Worm (Caenorhabditis elegans): ENCODE measurements around the gene twk-5.
"Not testable (repeated sequence)": the region's sequence is repeated elsewhere in the genome, so short reads cannot be mapped to it uniquely, and the experiment has no call there.

The twk-5 gene

DNA sequence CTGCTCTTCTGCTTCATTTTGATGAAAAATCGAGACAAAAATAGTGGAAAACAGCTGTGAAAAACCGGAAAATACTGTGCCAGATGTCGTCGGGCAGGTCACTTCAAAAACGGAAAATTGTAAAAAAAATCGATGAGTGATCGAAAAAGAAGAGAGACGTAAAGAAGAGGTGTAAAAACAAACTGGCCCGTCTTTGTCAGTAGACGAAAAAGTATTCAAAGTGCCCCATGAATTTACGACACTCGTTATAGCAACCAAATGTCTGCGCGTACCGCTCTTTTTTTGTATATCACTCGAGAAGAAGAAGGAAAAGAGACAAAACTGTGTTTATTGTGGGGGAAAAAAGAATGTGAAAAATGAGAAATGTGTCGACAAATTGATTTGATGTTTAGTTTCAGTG lies at the start of gene twk-5:
Gene twk-5, minus strand, starts transcription at position 101 of the 400 bp plus-strand sequence.
- TF ChIP-seq unc-62 (GFP tag; optimal IDR thresholded peaks at IDR 0.05): no peak

DNA sequence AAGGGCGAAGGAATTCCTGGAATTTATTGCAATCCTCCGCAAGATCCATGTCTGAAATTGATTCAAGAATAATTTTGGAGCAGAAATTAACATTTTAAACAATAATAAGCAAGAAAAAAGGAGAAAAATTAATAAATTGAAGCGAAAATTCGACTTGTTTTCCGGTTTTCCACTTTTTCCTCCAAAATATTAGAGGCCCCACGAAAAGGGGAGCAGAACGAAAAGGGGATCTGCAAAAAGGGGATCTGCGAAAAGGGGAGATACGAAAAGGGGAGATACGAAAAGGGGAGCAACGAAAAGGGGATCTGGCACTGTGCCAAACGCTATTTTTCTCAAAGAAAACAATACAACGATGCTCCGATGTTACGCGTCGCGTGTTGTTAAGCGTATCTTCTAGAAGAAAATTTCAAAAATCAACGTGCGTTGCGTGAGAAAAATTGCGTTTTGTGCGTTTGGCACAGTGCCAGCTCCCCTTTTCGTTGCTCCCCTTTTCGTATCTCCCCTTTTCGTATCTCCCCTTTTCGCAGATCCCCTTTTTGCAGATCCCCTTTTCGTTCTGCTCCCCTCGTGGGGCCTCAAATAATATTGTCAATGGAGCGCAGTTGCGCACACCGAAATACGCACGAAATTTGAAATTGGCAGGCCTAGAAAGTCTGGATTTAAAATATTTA lies 49.5 kb upstream of the twk-5 start, which contains the start of gene Y62F5A.12:
Gene Y62F5A.12, minus strand, starts transcription at position 51 of the 671 bp plus-strand sequence.
- not testable (repeated sequence) for TF ChIP-seq unc-62 (GFP tag; optimal IDR thresholded peaks at IDR 0.05)

- no peak for TF ChIP-seq unc-62 (GFP tag; optimal IDR thresholded peaks at IDR 0.05)
Observed at ce11 chrII:11533716-11534115, 48.6 kb upstream of the twk-5 start, which contains the start of gene mdt-8. Gene mdt-8 (minus strand): TSS chrII:11533816.

DNA sequence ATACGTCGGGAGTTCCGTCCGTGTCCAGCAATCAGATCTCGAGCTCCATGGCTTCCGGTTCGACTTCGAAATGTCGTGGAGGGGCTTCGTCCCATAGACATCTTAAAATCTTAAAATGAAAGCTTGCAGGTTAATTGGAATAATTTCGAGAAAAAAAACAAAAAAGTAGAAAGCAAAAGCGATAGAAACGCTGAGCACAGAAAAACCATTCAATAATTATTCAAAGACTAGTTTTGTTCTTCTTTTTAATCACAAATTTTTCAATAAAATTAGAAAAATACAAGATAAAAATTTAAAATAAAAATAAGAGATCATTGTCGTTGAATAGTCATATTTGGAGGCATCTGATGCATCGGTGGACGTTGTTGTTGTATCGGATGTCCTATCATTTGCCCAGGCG lies 41.9 kb upstream of the twk-5 start, which contains the start of gene age-1:
Gene age-1, minus strand, starts transcription at position 101 of the 400 bp plus-strand sequence.
- no peak for TF ChIP-seq unc-62 (GFP tag; optimal IDR thresholded peaks at IDR 0.05)

DNA sequence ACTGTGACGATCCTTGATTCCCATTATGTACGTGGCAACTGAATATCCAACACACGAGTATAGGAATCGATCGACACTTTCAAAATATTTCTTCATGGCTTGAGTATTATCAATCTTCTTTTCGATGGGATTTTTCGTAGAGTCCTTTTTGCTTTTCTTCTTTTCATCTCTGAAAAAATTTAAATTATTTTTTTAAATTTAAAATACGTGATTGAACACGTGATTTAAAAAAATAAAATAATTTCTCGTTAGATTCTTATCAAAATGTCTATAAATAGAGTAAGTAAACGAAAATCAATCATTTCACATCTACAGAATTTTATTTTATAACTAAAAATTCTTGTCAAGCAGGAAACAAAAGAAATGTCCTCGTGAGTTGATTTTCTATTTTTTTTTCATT lies 36.2 kb upstream of the twk-5 start, which contains the start of gene Y62F5A.10:
Gene Y62F5A.10, plus strand, starts transcription at position 301 of the 400 bp plus-strand sequence.
- TF ChIP-seq unc-62 (GFP tag; optimal IDR thresholded peaks at IDR 0.05): no peak

ce11 chrII:11518184-11518583 lies 33.1 kb upstream of the twk-5 start, which contains the start of gene B0334.10:
Gene B0334.10 (plus strand): TSS chrII:11518484.
- TF ChIP-seq unc-62 (GFP tag; optimal IDR thresholded peaks at IDR 0.05): no peak

- no peak for TF ChIP-seq unc-62 (GFP tag; optimal IDR thresholded peaks at IDR 0.05)
Observed at ce11 chrII:11514775-11515174, 29.7 kb upstream of the twk-5 start, which contains the start of gene srh-44. Gene srh-44 (plus strand): TSS chrII:11515075.

- no peak for TF ChIP-seq unc-62 (GFP tag; optimal IDR thresholded peaks at IDR 0.05)
Observed at ce11 chrII:11512921-11513320, 27.8 kb upstream of the twk-5 start.

ce11 chrII:11510373-11510772 lies 25.3 kb upstream of the twk-5 start, which contains the start of gene npr-41:
Gene npr-41 (plus strand): TSS chrII:11510673.
- no peak for TF ChIP-seq unc-62 (GFP tag; optimal IDR thresholded peaks at IDR 0.05)

ce11 chrII:11503761-11504160 lies 18.7 kb upstream of the twk-5 start:
- TF ChIP-seq unc-62 (GFP tag; optimal IDR thresholded peaks at IDR 0.05): no peak

DNA sequence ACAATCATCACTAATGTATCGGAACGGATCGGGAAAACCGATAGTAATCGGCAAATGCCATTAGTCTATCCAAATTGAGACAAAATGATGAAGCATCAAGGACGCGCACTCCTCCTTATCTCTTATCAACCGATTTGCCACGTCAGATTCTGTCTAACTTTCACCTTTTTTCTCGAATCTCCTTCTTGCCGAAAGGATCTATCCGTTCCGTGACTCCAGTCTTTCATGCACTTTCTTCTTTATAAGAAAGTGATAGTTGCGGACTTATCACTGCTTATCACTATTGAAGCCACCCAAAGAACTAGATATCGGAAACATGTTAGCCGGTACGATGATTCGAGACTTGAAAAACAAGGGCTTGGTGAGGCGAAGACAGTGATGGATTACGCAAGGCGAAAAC lies 16.9 kb upstream of the twk-5 start:
- no peak for TF ChIP-seq unc-62 (GFP tag; optimal IDR thresholded peaks at IDR 0.05)

DNA sequence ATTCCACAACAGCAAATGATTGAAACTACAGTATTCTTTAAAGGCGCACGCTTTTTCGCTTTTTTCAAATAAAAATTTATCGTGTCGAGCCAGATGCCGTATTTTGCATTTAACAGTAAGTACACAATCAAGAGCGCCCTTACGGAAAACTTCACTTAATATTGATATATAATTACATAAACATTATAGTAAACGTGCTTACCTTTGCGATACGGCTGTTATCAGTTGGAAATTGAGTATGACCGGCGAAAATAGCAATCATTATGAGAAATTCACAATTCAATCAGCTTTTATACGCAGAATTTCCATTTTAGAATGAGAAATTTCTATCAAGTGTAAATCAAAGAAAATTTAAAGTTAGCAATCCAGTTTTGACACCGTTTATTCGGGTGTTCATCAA lies 15.1 kb upstream of the twk-5 start, which contains the start of gene B0334.20:
Gene B0334.20, minus strand, starts transcription at position 262 of the 400 bp plus-strand sequence.
- TF ChIP-seq unc-62 (GFP tag; optimal IDR thresholded peaks at IDR 0.05): no peak

- TF ChIP-seq unc-62 (GFP tag; optimal IDR thresholded peaks at IDR 0.05): no peak
Observed at ce11 chrII:11497365-11497764, 12.3 kb upstream of the twk-5 start, which contains the start of gene B0334.5. Gene B0334.5 (plus strand): TSS chrII:11497665.

- TF ChIP-seq unc-62 (GFP tag; optimal IDR thresholded peaks at IDR 0.05): no peak
Observed at ce11 chrII:11496767-11497166, 11.7 kb upstream of the twk-5 start, which contains the start of gene emc-5. Gene emc-5 (plus strand): TSS chrII:11496780.

ce11 chrII:11495806-11496205 lies 10.7 kb upstream of the twk-5 start:
- no peak for TF ChIP-seq unc-62 (GFP tag; optimal IDR thresholded peaks at IDR 0.05)

DNA sequence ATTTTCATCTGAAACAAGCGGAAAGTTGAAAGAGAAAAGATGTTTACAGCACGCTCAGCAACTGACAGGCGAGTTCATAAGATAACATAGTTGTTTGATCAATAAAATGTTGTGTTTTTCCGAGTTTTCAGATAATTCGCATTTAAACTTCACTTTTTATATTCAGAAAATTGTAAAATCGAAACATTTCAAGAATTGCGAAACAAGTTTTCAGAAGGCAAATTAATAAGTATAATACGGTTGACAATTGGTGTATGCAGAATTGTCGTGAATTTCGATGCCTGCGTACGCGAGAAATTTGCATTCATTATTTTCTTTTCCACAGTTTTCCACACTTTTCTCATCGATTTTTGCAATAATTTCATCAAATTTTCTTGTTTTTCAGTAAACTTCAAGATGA lies 10.2 kb upstream of the twk-5 start, which contains the start of the genes ooc-3 and B0334.4:
Gene ooc-3, minus strand, starts transcription at position 15 of the 400 bp plus-strand sequence.
Gene B0334.4, plus strand, starts transcription at position 386 of the 400 bp plus-strand sequence.
- TF ChIP-seq unc-62 (GFP tag; optimal IDR thresholded peaks at IDR 0.05): no peak

ce11 chrII:11492843-11493242 lies 7.7 kb upstream of the twk-5 start, which contains the start of gene hacl-1:
Gene hacl-1 (minus strand): TSS chrII:11492963.
- no peak for TF ChIP-seq unc-62 (GFP tag; optimal IDR thresholded peaks at IDR 0.05)

All from whole organism, dauer.